Worm (Caenorhabditis elegans): Measurements from ENCODE around the gene npr-8.

DNA sequence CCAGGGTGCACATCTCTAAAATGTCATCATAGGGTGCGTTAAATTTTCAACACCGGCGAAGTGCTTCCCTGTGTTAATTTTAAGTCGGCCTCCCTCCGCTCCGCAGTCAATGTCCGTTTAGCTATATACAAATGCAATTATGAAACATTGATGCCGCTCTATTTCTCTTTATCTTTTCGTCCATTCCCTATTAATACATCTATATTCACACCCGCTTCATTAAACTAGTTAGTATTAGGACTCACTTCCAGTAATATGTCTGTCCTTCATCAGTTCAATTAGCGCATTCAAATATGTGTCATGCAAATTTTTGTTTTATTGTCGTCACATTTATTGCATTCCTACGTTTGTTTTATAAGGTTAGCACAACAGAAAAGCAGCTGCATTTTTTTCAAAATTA, 5.2 kb upstream of the npr-8 start:
- TF ChIP-seq ztf-4 (tag; optimal IDR thresholded peaks at IDR 0.05) (no peak), nhr-237 (tag; optimal IDR thresholded peaks at IDR 0.05) (no peak), fkh-10 (GFP tag; optimal IDR thresholded peaks at IDR 0.05) (no peak)
